Worm (Caenorhabditis elegans) whole organism, L3 larva: ENCODE results near the gene ceeh-1.
A peak's percentile ranks its signal among the peaks of the same experiment; 100 is the strongest.

ENCODE experiments used
- R02D3.7 ChIP-seq: fragments of 150-350 bp; optimal IDR thresholded peaks from 2 replicates; lab custom pipeline; 2014; ENCODE audit warnings: missing biosample characterization, missing genetic modification characterization
- ZK546.5 ChIP-seq: sonication (generic microtip); optimal IDR thresholded peaks from 2 replicates; lab custom pipeline; 2017; ENCODE audit warnings: missing biosample characterization, missing genetic modification characterization
- aly-2 ChIP-seq: fragments of 150-350 bp; optimal IDR thresholded peaks from 2 replicates; lab custom pipeline; 2014; ENCODE audit warnings: missing biosample characterization, missing genetic modification characterization
- ama-1 ChIP-seq: fragments of 150-350 bp; optimal IDR thresholded peaks from 2 replicates; lab custom pipeline; 2018
- ceh-16 ChIP-seq: sonication (generic microtip); optimal IDR thresholded peaks from 2 replicates; lab custom pipeline; 2017; ENCODE audit warnings: missing biosample characterization, missing genetic modification characterization
- ceh-28 ChIP-seq: fragments of 150-350 bp; optimal IDR thresholded peaks from 2 replicates; lab custom pipeline; 2014; ENCODE audit warnings: missing biosample characterization, missing genetic modification reagents, missing genetic modification characterization
- ceh-82 ChIP-seq: fragments of 150-350 bp; optimal IDR thresholded peaks from 2 replicates; lab custom pipeline; 2014; ENCODE audit warnings: missing biosample characterization, missing genetic modification characterization
- ceh-9 ChIP-seq: sonication (generic microtip); optimal IDR thresholded peaks from 2 replicates; lab custom pipeline; 2018; ENCODE audit warnings: missing biosample characterization, missing genetic modification characterization
- daf-12 ChIP-seq: fragments of 150-350 bp; optimal IDR thresholded peaks from 2 replicates; lab custom pipeline; 2014; ENCODE audit warnings: missing biosample characterization, missing genetic modification reagents, missing genetic modification characterization
- egl-27 ChIP-seq: sonication (generic microtip); optimal IDR thresholded peaks from 4 replicates; lab custom pipeline; 2017; ENCODE audit warnings: missing biosample characterization, missing genetic modification reagents, missing genetic modification characterization
- egl-5 ChIP-seq: fragments of 150-350 bp; optimal IDR thresholded peaks from 2 replicates; lab custom pipeline; 2017; ENCODE audit warnings: missing biosample characterization, missing genetic modification reagents, missing genetic modification characterization, inconsistent platforms
- elt-1 ChIP-seq: fragments of 150-350 bp; optimal IDR thresholded peaks from 2 replicates; lab custom pipeline; 2014; ENCODE audit warnings: missing biosample characterization, missing genetic modification characterization
- elt-2 ChIP-seq: sonication (generic microtip); optimal IDR thresholded peaks from 2 replicates; lab custom pipeline; 2016; ENCODE audit warnings: missing genetic modification reagents, mild to moderate bottlenecking, missing genetic modification characterization, missing compliant biosample characterization
- elt-3 ChIP-seq, 3 experiments: fragments of 150-350 bp in 1 of 3; sonication (generic microtip) in 2 of 3; optimal IDR thresholded peaks; 2 replicates in 2 of 3; 4 replicates in 1 of 3; lab custom pipeline; 2014 to 2017; ENCODE audit warnings: missing biosample characterization in 3 of 3, missing genetic modification characterization in 3 of 3
- eor-1 ChIP-seq, 2 experiments: fragments of 150-350 bp; optimal IDR thresholded peaks; 2 replicates each; lab custom pipeline; 2014 to 2018; ENCODE audit warnings: missing biosample characterization in 2 of 2, missing genetic modification characterization in 2 of 2
- fkh-10 ChIP-seq: sonication (generic microtip); optimal IDR thresholded peaks from 2 replicates; lab custom pipeline; 2017; ENCODE audit warnings: missing biosample characterization, missing genetic modification reagents, missing genetic modification characterization
- fkh-2 ChIP-seq: fragments of 150-350 bp; optimal IDR thresholded peaks from 2 replicates; lab custom pipeline; 2014; ENCODE audit warnings: missing biosample characterization, missing genetic modification reagents, missing genetic modification characterization
- fos-1 ChIP-seq: fragments of 150-350 bp; optimal IDR thresholded peaks from 2 replicates; lab custom pipeline; 2014; ENCODE audit warnings: missing biosample characterization, missing genetic modification characterization
- hmg-11 ChIP-seq: sonication (generic microtip); optimal IDR thresholded peaks from 2 replicates; lab custom pipeline; 2016; ENCODE audit warnings: missing genetic modification characterization, missing compliant biosample characterization
- jun-1 ChIP-seq: fragments of 150-350 bp; optimal IDR thresholded peaks from 2 replicates; lab custom pipeline; 2014; ENCODE audit warnings: missing biosample characterization, missing genetic modification reagents, missing genetic modification characterization
- lin-15B ChIP-seq: fragments of 150-350 bp; optimal IDR thresholded peaks from 2 replicates; lab custom pipeline; 2014; ENCODE audit warnings: missing biosample characterization, missing genetic modification characterization
- lin-39 ChIP-seq: fragments of 150-350 bp; optimal IDR thresholded peaks from 2 replicates; lab custom pipeline; 2018; ENCODE audit warnings: missing biosample characterization, missing genetic modification reagents, missing genetic modification characterization
- lsy-12 ChIP-seq: sonication (generic microtip); optimal IDR thresholded peaks from 2 replicates; lab custom pipeline; 2016; ENCODE audit warnings: mild to moderate bottlenecking, missing genetic modification characterization, missing compliant biosample characterization
- mdl-1 ChIP-seq: fragments of 150-350 bp; optimal IDR thresholded peaks from 2 replicates; lab custom pipeline; 2014; ENCODE audit warnings: missing biosample characterization, missing genetic modification characterization
- mml-1 ChIP-seq: fragments of 150-350 bp; sonication (generic microtip); optimal IDR thresholded peaks from 3 replicates; lab custom pipeline; 2014; ENCODE audit warnings: missing biosample characterization, missing genetic modification characterization
- nfya-1 ChIP-seq: sonication (generic microtip); optimal IDR thresholded peaks from 2 replicates; lab custom pipeline; 2017; ENCODE audit warnings: missing genetic modification characterization, mild to moderate bottlenecking, missing compliant biosample characterization, antibody characterized with exemption, moderate library complexity; ENCODE audit not compliant: insufficient read depth
- nhr-11 ChIP-seq: fragments of 150-350 bp; optimal IDR thresholded peaks from 2 replicates; lab custom pipeline; 2014; ENCODE audit warnings: missing biosample characterization, missing genetic modification characterization
- nhr-12 ChIP-seq: fragments of 150-350 bp; optimal IDR thresholded peaks from 2 replicates; lab custom pipeline; 2014; ENCODE audit warnings: missing biosample characterization, missing genetic modification characterization
- nhr-23 ChIP-seq: fragments of 150-350 bp; optimal IDR thresholded peaks from 2 replicates; lab custom pipeline; 2014; ENCODE audit warnings: missing biosample characterization, missing genetic modification reagents, missing genetic modification characterization
- nhr-237 ChIP-seq: fragments of 150-350 bp; optimal IDR thresholded peaks from 2 replicates; lab custom pipeline; 2014; ENCODE audit warnings: missing biosample characterization, missing genetic modification characterization
- nhr-25 ChIP-seq: sonication (generic microtip); optimal IDR thresholded peaks from 2 replicates; lab custom pipeline; 2017; ENCODE audit warnings: missing biosample characterization, missing genetic modification characterization
- nhr-28 ChIP-seq: fragments of 150-350 bp; optimal IDR thresholded peaks from 2 replicates; lab custom pipeline; 2014; ENCODE audit warnings: missing biosample characterization, missing genetic modification characterization
- nhr-43 ChIP-seq: sonication (generic microtip); optimal IDR thresholded peaks from 2 replicates; lab custom pipeline; 2016; ENCODE audit warnings: mild to moderate bottlenecking, missing genetic modification characterization, missing compliant biosample characterization; ENCODE audit not compliant: poor library complexity, severe bottlenecking
- nhr-67 ChIP-seq: fragments of 150-350 bp; optimal IDR thresholded peaks from 2 replicates; lab custom pipeline; 2014; ENCODE audit warnings: missing biosample characterization, missing genetic modification characterization
- nhr-76 ChIP-seq: fragments of 150-350 bp; sonication (generic microtip); optimal IDR thresholded peaks from 5 replicates; lab custom pipeline; 2014; ENCODE audit warnings: missing biosample characterization, missing genetic modification characterization
- nhr-77 ChIP-seq: fragments of 150-350 bp; optimal IDR thresholded peaks from 2 replicates; lab custom pipeline; 2014; ENCODE audit warnings: missing biosample characterization, missing genetic modification characterization
- pha-4 ChIP-seq: fragments of 150-350 bp; optimal IDR thresholded peaks from 2 replicates; lab custom pipeline; 2014; ENCODE audit warnings: missing biosample characterization, missing genetic modification reagents, missing genetic modification characterization
- pqm-1 ChIP-seq: fragments of 150-350 bp; optimal IDR thresholded peaks from 2 replicates; lab custom pipeline; 2017; ENCODE audit warnings: missing biosample characterization, missing genetic modification characterization, inconsistent platforms
- sea-2 ChIP-seq: fragments of 150-350 bp; sonication (generic microtip); optimal IDR thresholded peaks from 4 replicates; lab custom pipeline; 2014; ENCODE audit warnings: missing biosample characterization, missing genetic modification reagents, missing genetic modification characterization
- skn-1 ChIP-seq: fragments of 150-350 bp; optimal IDR thresholded peaks from 2 replicates; lab custom pipeline; 2014; ENCODE audit warnings: missing biosample characterization, missing genetic modification characterization
- snpc-4 ChIP-seq: fragments of 150-350 bp; optimal IDR thresholded peaks from 2 replicates; lab custom pipeline; 2014; ENCODE audit warnings: missing biosample characterization, missing genetic modification characterization
- tbx-2 ChIP-seq: sonication (generic microtip); optimal IDR thresholded peaks from 2 replicates; lab custom pipeline; 2016; ENCODE audit warnings: mild to moderate bottlenecking, missing genetic modification characterization, missing compliant biosample characterization
- unc-39 ChIP-seq: sonication (generic microtip); optimal IDR thresholded peaks from 4 replicates; lab custom pipeline; 2017; ENCODE audit warnings: missing biosample characterization, missing genetic modification characterization
- unc-62 ChIP-seq: fragments of 150-350 bp; sonication (generic microtip); optimal IDR thresholded peaks from 4 replicates; lab custom pipeline; 2014; ENCODE audit warnings: missing biosample characterization, missing genetic modification reagents, missing genetic modification characterization
- zag-1 ChIP-seq: fragments of 150-350 bp; optimal IDR thresholded peaks from 2 replicates; lab custom pipeline; 2014; ENCODE audit warnings: missing biosample characterization, missing genetic modification characterization
- ztf-11 ChIP-seq: fragments of 150-350 bp; optimal IDR thresholded peaks from 2 replicates; lab custom pipeline; 2014; ENCODE audit warnings: missing biosample characterization, missing genetic modification characterization
- ztf-4 ChIP-seq: fragments of 150-350 bp; optimal IDR thresholded peaks from 2 replicates; lab custom pipeline; 2014; ENCODE audit warnings: missing biosample characterization, missing genetic modification characterization

Gene ceeh-1

ce11 chrIII:839491-839890 is 7.4 kb upstream of the ceeh-1 start, which contains the start of gene dos-3:
dos-3 (minus strand) TSS chrIII:839591.
- TF ChIP-seq fos-1 (tag; lab: Kevin White, UChicago), result no peak

ce11 chrIII:835713-836278 is 3.7 kb upstream of the ceeh-1 start:
- TF ChIP-seq fos-1 (tag; lab: Kevin White, UChicago) (peak; percentile 84), hmg-11 (peak; percentile 42), unc-39 (tag; lab: Kevin White, UChicago) (peak; percentile 43), eor-1 (tag; optimal IDR thresholded peaks at IDR 0.05; lab: Kevin White, UChicago) (no peak), nhr-237 (tag; lab: Kevin White, UChicago) (no peak), skn-1 (peak; percentile 47), lin-15B (tag; lab: Kevin White, UChicago) (no peak), mdl-1 (peak; percentile 7), elt-1 (tag; lab: Kevin White, UChicago) (peak; percentile 61), daf-12 (no peak), snpc-4 (no peak), nhr-76 (tag; lab: Kevin White, UChicago) (peak; percentile 47), fkh-2 (tag; lab: Kevin White, UChicago) (no peak), ceh-16 (tag; lab: Kevin White, UChicago) (no peak), tbx-2 (tag; lab: Kevin White, UChicago) (peak; percentile 70), ceh-9 (tag; lab: Kevin White, UChicago) (no peak), ztf-4 (tag; lab: Kevin White, UChicago) (peak; percentile 84), pha-4 (tag; lab: Kevin White, UChicago) (peak; percentile 47), ceh-82 (tag; lab: Kevin White, UChicago) (peak; percentile 7), nhr-43 (peak; percentile 92), egl-5 (tag; lab: Kevin White, UChicago) (no peak), pqm-1 (tag; lab: Kevin White, UChicago) (no peak), sea-2 (GFP tag; lab: Kevin White, UChicago) (no peak), ZK546.5 (tag; lab: Kevin White, UChicago) (peak; percentile 45), R02D3.7 (tag; lab: Kevin White, UChicago) (peak; percentile 26), egl-27 (tag; lab: Kevin White, UChicago) (no peak), jun-1 (tag; lab: Kevin White, UChicago) (peak; percentile 61), aly-2 (tag; lab: Kevin White, UChicago) (peak; percentile 85), elt-3 (tag; optimal IDR thresholded peaks at IDR 0.05; lab: Kevin White, UChicago) (peak in 2 of 3 experiments; percentile 32 to 38), nfya-1 (tag; lab: Kevin White, UChicago) (peak; percentile 38), nhr-11 (tag; lab: Kevin White, UChicago) (no peak), nhr-25 (peak; percentile 62), mml-1 (tag; lab: Kevin White, UChicago) (no peak), elt-2 (tag; lab: Kevin White, UChicago) (peak; percentile 61), nhr-23 (tag; lab: Kevin White, UChicago) (no peak), zag-1 (peak; percentile 42), ama-1 (lab: Kevin White, UChicago) (peak; percentile 98), nhr-28 (no peak), ztf-11 (tag; lab: Kevin White, UChicago) (no peak), ceh-28 (peak; percentile 71), unc-62 (GFP tag; lab: Kevin White, UChicago) (peak; percentile 31), nhr-67 (tag; lab: Kevin White, UChicago) (no peak), lsy-12 (tag; lab: Kevin White, UChicago) (peak; percentile 97), nhr-77 (tag; lab: Kevin White, UChicago) (peak; percentile 64), lin-39 (tag; lab: Kevin White, UChicago) (peak; percentile 20), nhr-12 (tag; lab: Kevin White, UChicago) (no peak), fkh-10 (GFP tag; lab: Kevin White, UChicago) (no peak)
